Worm (Caenorhabditis elegans) whole organism, L1 larva: ENCODE measurements around the gene ceh-37.

Experiments
- ceh-82 ChIP-seq, 3 experiments: fragments of 150-350 bp in 1 of 3; sonication (generic microtip) in 2 of 3; optimal IDR thresholded peaks; 2 replicates each; lab custom pipeline; 2014 to 2017; ENCODE audit warnings: missing biosample characterization in 3 of 3, missing genetic modification characterization in 3 of 3
- elt-2 ChIP-seq: sonication (generic microtip); optimal IDR thresholded peaks from 2 replicates; lab custom pipeline; 2016; ENCODE audit warnings: missing genetic modification characterization, mild to moderate bottlenecking, inconsistent platforms, missing compliant biosample characterization, missing genetic modification reagents
- fos-1 ChIP-seq: fragments of 150-350 bp; optimal IDR thresholded peaks from 2 replicates; lab custom pipeline; 2014; ENCODE audit warnings: missing biosample characterization, missing genetic modification characterization
- mdl-1 ChIP-seq, 2 experiments: fragments of 150-350 bp; optimal IDR thresholded peaks; 2 replicates each; lab custom pipeline; 2014 to 2017; ENCODE audit warnings: missing biosample characterization in 2 of 2, missing genetic modification characterization in 2 of 2, inconsistent platforms in 1 of 2
- mep-1 ChIP-seq: fragments of 150-350 bp; optimal IDR thresholded peaks from 2 replicates; lab custom pipeline; 2014; ENCODE audit warnings: missing biosample characterization, missing genetic modification characterization
- nhr-12 ChIP-seq: sonication (generic microtip); optimal IDR thresholded peaks from 2 replicates; lab custom pipeline; 2017; ENCODE audit warnings: missing biosample characterization, missing genetic modification characterization
- nhr-237 ChIP-seq: fragments of 150-350 bp; optimal IDR thresholded peaks from 2 replicates; lab custom pipeline; 2014; ENCODE audit warnings: missing biosample characterization, missing genetic modification characterization
- nhr-76 ChIP-seq: sonication (generic microtip); optimal IDR thresholded peaks from 2 replicates; lab custom pipeline; 2017; ENCODE audit warnings: missing biosample characterization, missing genetic modification characterization
- unc-86 ChIP-seq: sonication (generic microtip); optimal IDR thresholded peaks from 2 replicates; lab custom pipeline; 2016; ENCODE audit warnings: missing genetic modification characterization, missing compliant biosample characterization
- xbp-1 ChIP-seq: sonication (generic microtip); optimal IDR thresholded peaks from 2 replicates; lab custom pipeline; 2016; ENCODE audit warnings: missing genetic modification characterization, missing compliant biosample characterization

DNA sequence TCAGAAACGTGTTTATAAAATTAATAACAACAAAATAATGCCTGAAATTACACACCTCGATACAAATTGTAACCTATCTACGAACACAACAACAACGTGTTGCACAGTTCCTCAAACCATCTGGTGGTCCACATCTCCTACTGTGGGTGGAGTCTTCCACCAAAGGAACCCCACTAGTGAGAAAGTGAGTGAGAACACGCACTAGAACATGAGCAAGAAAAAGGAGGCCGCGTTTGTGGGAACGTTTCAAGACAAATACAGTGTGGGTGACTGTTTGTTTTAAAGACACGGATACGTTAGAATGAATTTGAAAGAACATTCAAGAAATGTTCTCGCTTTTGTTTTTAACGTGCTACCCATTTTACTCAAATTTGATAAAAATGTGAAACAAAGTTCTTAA lies 21.3 kb downstream of the ceh-37 start, which contains the start of gene ceh-36:
- TF ChIP-seq mep-1 (no peak), nhr-12 (tag; lab: Kevin White, UChicago) (no peak), mdl-1 (tag; optimal IDR thresholded peaks at IDR 0.05; lab: Kevin White, UChicago) (no peak), fos-1 (tag; lab: Kevin White, UChicago) (no peak), unc-86 (tag; lab: Kevin White, UChicago) (no peak), elt-2 (tag; lab: Kevin White, UChicago) (no peak), xbp-1 (no peak), nhr-76 (no peak), ceh-82 (tag; optimal IDR thresholded peaks at IDR 0.05; lab: Kevin White, UChicago) (no peak), nhr-237 (tag; lab: Kevin White, UChicago) (no peak)
